Worm (Caenorhabditis elegans) whole organism, L1 larva: ENCODE results near the gene gid-7.

ENCODE experiments used
- ceh-82 ChIP-seq, 3 experiments: fragments of 150-350 bp in 1 of 3; sonication (generic microtip) in 2 of 3; optimal IDR thresholded peaks; 2 replicates each; lab custom pipeline; 2014 to 2017; ENCODE audit warnings: missing biosample characterization in 3 of 3, missing genetic modification characterization in 3 of 3
- dpl-1 ChIP-seq, 3 experiments: fragments of 150-350 bp in 2 of 3; sonication (generic microtip) in 1 of 3; optimal IDR thresholded peaks; 2 replicates each; lab custom pipeline; 2014 to 2017; ENCODE audit warnings: missing biosample characterization in 3 of 3, missing genetic modification characterization in 3 of 3, missing genetic modification reagents in 3 of 3
- efl-1 ChIP-seq, 4 experiments: fragments of 150-350 bp; optimal IDR thresholded peaks in 3 of 4; peaks in 1 of 4; 1 replicate in 1 of 4; 2 replicates in 3 of 4; lab custom pipeline; 2014; ENCODE audit warnings: missing biosample characterization in 2 of 4, missing genetic modification characterization in 2 of 4, missing genetic modification reagents in 2 of 4
- lir-3 ChIP-seq: sonication (generic microtip); optimal IDR thresholded peaks from 2 replicates; lab custom pipeline; 2016; ENCODE audit warnings: mild to moderate bottlenecking, missing genetic modification characterization, moderate library complexity, missing compliant biosample characterization; ENCODE audit not compliant: poor library complexity
- lsy-2 ChIP-seq, 2 experiments: fragments of 150-350 bp; optimal IDR thresholded peaks; 2 replicates each; lab custom pipeline; 2014; ENCODE audit warnings: missing biosample characterization in 2 of 2, missing genetic modification characterization in 2 of 2
- nhr-77 ChIP-seq: fragments of 150-350 bp; optimal IDR thresholded peaks from 2 replicates; lab custom pipeline; 2014; ENCODE audit warnings: missing biosample characterization, missing genetic modification characterization
- rnt-1 ChIP-seq: sonication (generic microtip); optimal IDR thresholded peaks from 2 replicates; lab custom pipeline; 2016; ENCODE audit warnings: mild to moderate bottlenecking, missing genetic modification characterization, moderate library complexity, missing compliant biosample characterization
- skn-1 ChIP-seq: fragments of 150-350 bp; optimal IDR thresholded peaks from 2 replicates; lab custom pipeline; 2014; ENCODE audit warnings: missing biosample characterization, missing genetic modification characterization
- unc-130 ChIP-seq: fragments of 150-350 bp; optimal IDR thresholded peaks from 2 replicates; lab custom pipeline; 2017; ENCODE audit warnings: missing biosample characterization, missing genetic modification characterization, inconsistent platforms
- unc-62 ChIP-seq: fragments of 150-350 bp; optimal IDR thresholded peaks from 2 replicates; lab custom pipeline; 2014; ENCODE audit warnings: missing biosample characterization, missing genetic modification reagents, missing genetic modification characterization
- ztf-11 ChIP-seq, 2 experiments: sonication (generic microtip); optimal IDR thresholded peaks; 2 replicates each; lab custom pipeline; 2016 to 2017; ENCODE audit warnings: missing genetic modification characterization in 2 of 2, missing biosample characterization in 1 of 2, missing compliant biosample characterization in 1 of 2

DNA sequence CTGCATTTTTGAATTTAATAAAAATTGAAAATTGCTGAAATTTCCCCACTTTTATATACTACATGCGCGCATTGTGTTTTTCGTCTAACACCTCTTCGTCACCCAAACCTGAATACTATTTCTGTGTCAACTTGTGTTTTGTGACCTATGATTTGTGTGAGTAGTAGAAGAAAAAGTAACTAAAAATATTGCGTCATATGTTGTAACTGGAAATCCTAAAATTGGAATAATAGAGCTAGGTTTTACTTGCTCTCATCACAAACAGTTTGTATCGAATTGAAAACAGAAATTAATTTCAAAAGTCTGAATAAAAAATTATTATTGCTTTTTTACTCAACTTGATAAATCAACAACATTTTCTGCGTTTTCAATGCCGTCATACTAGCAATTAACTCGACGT is 48.6 kb upstream of the gid-7 start, which contains the start of gene R08F11.4:
- no peak for TF ChIP-seq ceh-82 (tag; optimal IDR thresholded peaks at IDR 0.05; lab: Kevin White, UChicago)
- TF ChIP-seq unc-62 (GFP tag; lab: Kevin White, UChicago), result no peak
- TF ChIP-seq lir-3 (tag; lab: Kevin White, UChicago), result no peak
- no peak for TF ChIP-seq lsy-2 (tag; optimal IDR thresholded peaks at IDR 0.05; lab: Kevin White, UChicago)
- peak; percentile 13 for TF ChIP-seq skn-1
- TF ChIP-seq rnt-1 (tag; lab: Kevin White, UChicago), result no peak
- TF ChIP-seq efl-1 (optimal IDR thresholded peaks at IDR 0.05; lab: Kevin White, UChicago), result no peak
- no peak for TF ChIP-seq efl-1 (GFP tag; optimal IDR thresholded peaks at IDR 0.05 in 1 of 2; lab: Kevin White, UChicago)
- TF ChIP-seq dpl-1 (GFP tag; optimal IDR thresholded peaks at IDR 0.05; lab: Kevin White, UChicago), result no peak
- TF ChIP-seq ztf-11 (tag; optimal IDR thresholded peaks at IDR 0.05; lab: Kevin White, UChicago), result no peak
- no peak for TF ChIP-seq unc-130 (tag; lab: Kevin White, UChicago)
- TF ChIP-seq nhr-77, result no peak
